Worm (Caenorhabditis elegans) whole organism, midembryonic: ENCODE data around the gene duo-1.

Experiments used
- T22C8.4 ChIP-seq: fragments of 200-800 bp; sonication (Bioruptor generic); IDR thresholded peaks from 2 replicates; pipeline ENCODE4 v1.3.6; 2022; ENCODE audit warnings: missing genetic modification characterization, missing compliant biosample characterization
- cog-1 ChIP-seq: sonication (generic microtip); optimal IDR thresholded peaks from 2 replicates; lab custom pipeline; 2016; ENCODE audit warnings: missing genetic modification characterization, missing compliant biosample characterization
- flt-1 ChIP-seq: fragments of 200-800 bp; sonication (Bioruptor generic); IDR thresholded peaks from 2 replicates; pipeline ENCODE4 v1.3.6; 2022; ENCODE audit warnings: missing genetic modification characterization, missing compliant biosample characterization
- klf-2 ChIP-seq: fragments of 200-800 bp; sonication (Bioruptor generic); conservative IDR thresholded peaks from 2 replicates; pipeline ENCODE4 v1.3.6; 2022; ENCODE audit warnings: missing genetic modification reagents, missing genetic modification characterization, missing compliant biosample characterization
- med-1 ChIP-seq: sonication (generic microtip); optimal IDR thresholded peaks from 2 replicates; lab custom pipeline; 2017; ENCODE audit warnings: missing genetic modification characterization, mild to moderate bottlenecking, missing compliant biosample characterization, antibody characterized with exemption, missing genetic modification reagents; ENCODE audit not compliant: insufficient read depth
- ref-1 ChIP-seq: fragments of 200-800 bp; sonication (Bioruptor generic); conservative IDR thresholded peaks from 2 replicates; pipeline ENCODE4 v1.3.6; 2022; ENCODE audit warnings: missing genetic modification reagents, missing genetic modification characterization, missing compliant biosample characterization
- tab-1 ChIP-seq: fragments of 200-800 bp; sonication (Bioruptor generic); IDR thresholded peaks from 2 replicates; pipeline ENCODE4 v1.3.6; 2022; ENCODE audit warnings: missing genetic modification characterization, missing compliant biosample characterization
- ztf-23 ChIP-seq: fragments of 200-800 bp; sonication (Bioruptor generic); IDR thresholded peaks from 2 replicates; pipeline ENCODE4 v1.3.6; 2022; ENCODE audit warnings: missing genetic modification reagents, missing genetic modification characterization, missing compliant biosample characterization
- ztf-29 ChIP-seq: fragments of 200-800 bp; sonication (Bioruptor generic); IDR thresholded peaks from 2 replicates; pipeline ENCODE4 v1.3.6; 2022; ENCODE audit warnings: missing genetic modification reagents, missing genetic modification characterization, missing compliant biosample characterization

The duo-1 gene

DNA sequence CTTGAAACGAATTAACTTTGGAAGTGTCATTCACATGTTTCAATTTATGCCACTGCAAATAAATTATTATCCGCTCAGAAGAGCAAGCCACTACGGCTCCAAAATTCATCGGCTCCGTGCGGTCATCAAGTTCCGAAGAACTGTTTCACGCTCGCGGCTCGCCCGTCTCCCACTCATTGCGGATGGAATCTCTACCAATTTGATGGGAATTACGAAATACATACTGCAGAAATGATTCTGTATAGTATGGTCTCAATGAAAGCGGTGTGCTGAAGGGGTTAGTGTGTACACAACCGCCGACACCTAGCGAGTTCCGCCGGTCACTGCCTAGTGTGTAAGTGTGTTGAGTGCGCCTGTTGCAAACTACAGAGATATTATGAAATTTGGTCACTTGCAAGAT, 30.7 kb downstream of the duo-1 start:
- TF ChIP-seq flt-1 (GFP tag; lab: Robert Waterston, UW) (no peak), cog-1 (tag; lab: Kevin White, UChicago) (no peak), ztf-23 (GFP tag; lab: Robert Waterston, UW) (no peak), tab-1 (GFP tag; lab: Robert Waterston, UW) (no peak), ref-1 (no peak), ztf-29 (no peak), med-1 (GFP tag; lab: Kevin White, UChicago) (no peak), T22C8.4 (no peak), klf-2 (GFP tag; lab: Robert Waterston, UW) (no peak)

DNA sequence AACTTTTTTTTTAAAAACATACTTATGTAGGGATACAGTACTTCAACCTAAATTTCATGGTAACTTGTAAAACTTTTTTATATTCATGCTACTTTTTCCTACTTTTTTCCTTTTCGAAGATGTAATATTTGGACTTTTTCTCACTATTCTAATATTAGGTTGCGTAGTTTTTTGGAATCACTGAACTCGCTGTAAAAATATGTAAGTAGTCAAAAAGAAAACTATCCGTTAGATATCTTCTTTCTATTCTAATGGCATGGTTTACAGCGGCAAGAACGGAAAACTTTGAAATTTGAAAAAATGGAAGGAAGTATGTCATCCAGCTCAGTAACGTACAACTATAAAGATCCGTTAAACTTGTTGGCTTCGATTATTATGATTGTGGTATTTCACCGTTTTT, 35.0 kb downstream of the duo-1 start, which contains the start of gene srx-82:
Gene srx-82, plus strand, starts transcription at position 301 of the 400 bp plus-strand sequence.
- no peak for TF ChIP-seq T22C8.4
- no peak for TF ChIP-seq med-1 (GFP tag; lab: Kevin White, UChicago)
- TF ChIP-seq ztf-29, result no peak
- no peak for TF ChIP-seq ref-1
- TF ChIP-seq klf-2 (GFP tag; lab: Robert Waterston, UW), result no peak
- TF ChIP-seq tab-1 (GFP tag; lab: Robert Waterston, UW), result no peak
- no peak for TF ChIP-seq flt-1 (GFP tag; lab: Robert Waterston, UW)
- no peak for TF ChIP-seq ztf-23 (GFP tag; lab: Robert Waterston, UW)
- no peak for TF ChIP-seq cog-1 (tag; lab: Kevin White, UChicago)

DNA sequence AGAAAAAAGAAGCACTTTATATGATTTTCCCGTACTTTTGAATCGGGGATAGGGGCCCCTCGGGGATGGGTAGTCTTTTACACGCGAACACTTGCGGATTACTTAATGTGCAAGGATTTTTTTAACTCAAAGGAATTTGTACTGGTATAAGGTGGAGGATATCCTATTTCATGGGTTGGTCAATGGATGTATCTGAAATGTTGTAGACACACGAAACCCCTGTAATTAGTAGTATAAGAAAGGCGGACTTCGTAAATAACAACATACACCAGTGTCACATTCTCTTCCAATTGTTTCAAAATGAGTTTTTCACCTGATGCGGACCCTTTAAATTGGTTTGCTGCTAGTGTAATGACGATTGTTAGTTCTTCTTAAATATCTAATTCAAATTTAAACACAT, 39.0 kb downstream of the duo-1 start, which contains the start of gene srx-80:
Gene srx-80, plus strand, starts transcription at position 301 of the 400 bp plus-strand sequence.
- TF ChIP-seq flt-1 (GFP tag; lab: Robert Waterston, UW) (no peak), ztf-23 (GFP tag; lab: Robert Waterston, UW) (no peak), ztf-29 (no peak), T22C8.4 (no peak)

DNA sequence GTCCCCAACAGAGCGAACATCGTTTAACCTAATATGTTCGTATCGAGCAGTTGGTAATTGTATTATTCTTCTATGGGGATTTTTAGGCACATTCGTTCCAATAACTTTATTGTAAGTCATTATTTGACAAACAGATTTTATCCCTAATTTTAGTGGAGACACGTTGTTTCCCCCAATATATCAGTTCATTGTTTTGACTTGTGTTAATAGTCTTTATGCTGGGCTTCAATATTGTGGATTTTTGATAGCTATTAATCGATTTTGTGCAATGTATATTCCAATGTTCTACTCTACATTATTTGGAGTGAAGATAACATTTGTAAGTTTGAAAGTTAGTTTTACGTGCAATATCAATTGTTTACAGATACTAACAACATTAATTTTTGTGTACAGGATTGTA, 39.5 kb downstream of the duo-1 start:
- no peak for TF ChIP-seq T22C8.4
- no peak for TF ChIP-seq tab-1 (GFP tag; lab: Robert Waterston, UW)
- no peak for TF ChIP-seq flt-1 (GFP tag; lab: Robert Waterston, UW)
- no peak for TF ChIP-seq cog-1 (tag; lab: Kevin White, UChicago)
- no peak for TF ChIP-seq ztf-29
- TF ChIP-seq ztf-23 (GFP tag; lab: Robert Waterston, UW), result no peak
- TF ChIP-seq klf-2 (GFP tag; lab: Robert Waterston, UW), result no peak
- no peak for TF ChIP-seq ref-1
- no peak for TF ChIP-seq med-1 (GFP tag; lab: Kevin White, UChicago)

DNA sequence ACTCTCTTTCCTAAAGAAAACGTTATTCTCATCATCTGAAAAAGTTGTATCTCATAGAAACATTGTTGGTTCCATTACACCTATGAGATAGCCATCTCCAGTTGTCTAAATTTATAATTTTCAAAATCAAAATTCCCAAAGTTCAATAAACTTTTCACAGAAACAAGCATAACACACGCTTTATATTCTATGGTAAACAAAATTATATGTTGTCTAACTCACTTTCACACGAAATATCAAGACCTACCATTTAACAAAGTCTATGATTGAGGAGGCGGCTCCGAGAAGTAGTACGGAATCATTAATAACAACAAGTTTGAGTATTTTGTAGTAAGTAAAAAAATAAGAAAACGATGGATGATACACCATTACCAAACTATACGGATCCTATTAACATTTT, 44.4 kb downstream of the duo-1 start, which contains the start of gene srx-84:
Gene srx-84, plus strand, starts transcription at position 301 of the 400 bp plus-strand sequence.
- no peak for TF ChIP-seq ztf-29

DNA sequence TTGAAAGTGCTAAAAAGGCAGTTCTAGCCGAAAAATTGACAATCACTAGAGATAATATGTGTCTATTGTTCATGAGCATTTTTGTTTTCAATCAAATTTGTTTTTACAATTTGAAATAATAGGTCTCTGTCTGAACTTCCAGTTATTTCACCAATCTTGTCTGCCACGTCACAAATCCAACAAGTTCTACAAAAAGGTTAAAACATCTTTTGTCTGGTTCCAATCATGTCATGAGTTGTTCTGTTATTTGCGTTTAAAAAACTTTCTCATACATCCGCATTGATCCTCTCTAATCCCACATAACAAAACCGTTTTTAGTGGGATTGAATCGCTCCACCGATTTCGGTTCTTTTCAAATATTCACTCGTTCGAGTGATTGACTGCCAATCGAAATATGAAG, 46.4 kb downstream of the duo-1 start, which contains the start of gene F35B12.9:
Gene F35B12.9, plus strand, starts transcription at position 372 of the 400 bp plus-strand sequence.
- TF ChIP-seq flt-1 (GFP tag; lab: Robert Waterston, UW), result no peak
- no peak for TF ChIP-seq tab-1 (GFP tag; lab: Robert Waterston, UW)
- no peak for TF ChIP-seq ztf-23 (GFP tag; lab: Robert Waterston, UW)
- no peak for TF ChIP-seq ref-1
- TF ChIP-seq T22C8.4, result no peak
- no peak for TF ChIP-seq cog-1 (tag; lab: Kevin White, UChicago)
- TF ChIP-seq med-1 (GFP tag; lab: Kevin White, UChicago), result no peak
- no peak for TF ChIP-seq ztf-29
- no peak for TF ChIP-seq klf-2 (GFP tag; lab: Robert Waterston, UW)

DNA sequence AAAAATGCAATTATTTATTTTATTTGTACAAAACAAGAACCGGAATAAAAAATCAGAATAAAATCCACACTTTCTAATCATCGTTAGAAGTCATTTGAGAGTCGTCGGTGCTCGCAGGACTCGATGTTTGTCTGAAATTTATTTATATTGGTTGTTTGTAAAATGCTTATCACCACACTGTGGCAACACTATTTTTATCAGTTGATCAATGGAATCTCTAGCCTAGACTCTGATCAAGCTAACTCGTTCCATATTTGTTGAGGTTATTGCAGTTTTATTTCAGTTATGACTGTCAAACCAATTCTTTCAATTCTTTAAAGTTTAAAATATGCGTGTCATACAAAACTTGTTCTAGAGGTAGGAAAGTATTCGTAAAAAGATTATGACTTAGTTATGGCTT, 50.1 kb downstream of the duo-1 start, which contains the start of gene dhs-20:
Gene dhs-20, minus strand, starts transcription at position 80 of the 400 bp plus-strand sequence.
- TF ChIP-seq med-1 (GFP tag; lab: Kevin White, UChicago) (no peak), cog-1 (tag; lab: Kevin White, UChicago) (no peak), tab-1 (GFP tag; lab: Robert Waterston, UW) (no peak), ztf-23 (GFP tag; lab: Robert Waterston, UW) (no peak), T22C8.4 (no peak), ztf-29 (no peak)

DNA sequence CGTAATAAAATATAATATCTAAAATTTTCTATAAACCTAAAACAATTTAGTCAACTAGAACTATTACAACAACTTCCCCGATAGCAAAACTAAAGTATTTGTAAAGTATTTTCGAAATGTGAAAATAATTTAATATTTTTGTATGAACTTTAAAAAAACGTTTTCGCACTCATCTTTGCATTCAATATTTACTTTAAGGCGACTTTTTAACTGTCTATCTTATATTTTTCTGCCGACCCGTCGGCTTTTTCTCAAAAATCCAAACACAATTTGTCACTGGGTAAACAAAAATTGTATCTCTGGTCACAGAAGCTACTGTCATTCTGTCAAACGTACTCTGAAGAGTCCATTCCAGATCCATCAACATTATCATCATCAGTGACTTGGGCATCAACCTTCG, 50.8 kb downstream of the duo-1 start:
- no peak for TF ChIP-seq tab-1 (GFP tag; lab: Robert Waterston, UW)
- no peak for TF ChIP-seq T22C8.4
- TF ChIP-seq ztf-23 (GFP tag; lab: Robert Waterston, UW), result no peak
- no peak for TF ChIP-seq med-1 (GFP tag; lab: Kevin White, UChicago)

DNA sequence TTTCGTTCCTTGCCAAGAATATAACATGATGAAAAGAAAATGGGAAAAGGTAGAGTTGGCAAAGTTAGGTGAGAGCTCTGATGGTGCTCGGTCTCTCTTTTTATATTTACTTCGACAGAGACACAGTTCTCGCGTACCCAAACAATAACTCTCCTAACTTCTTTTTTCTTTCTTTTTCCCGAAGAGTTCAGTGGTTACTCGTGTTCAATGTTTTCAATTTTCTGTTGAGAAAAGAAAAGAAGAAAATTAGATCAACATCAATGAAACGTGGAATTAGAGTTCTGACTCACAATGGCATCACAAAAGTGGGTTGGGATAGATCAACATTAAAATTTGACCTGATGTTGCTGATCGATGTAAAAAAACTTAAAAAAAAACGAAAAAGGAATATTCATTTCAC, 52.0 kb downstream of the duo-1 start, which contains the start of gene idpp-16:
Gene idpp-16, minus strand, starts transcription at position 101 of the 400 bp plus-strand sequence.
- TF ChIP-seq med-1 (GFP tag; lab: Kevin White, UChicago) (no peak), ref-1 (no peak), cog-1 (tag; lab: Kevin White, UChicago) (no peak), tab-1 (GFP tag; lab: Robert Waterston, UW) (no peak)
